Fruit fly (Drosophila melanogaster): ENCODE measurements around the gene noc.

noc gene

DNA sequence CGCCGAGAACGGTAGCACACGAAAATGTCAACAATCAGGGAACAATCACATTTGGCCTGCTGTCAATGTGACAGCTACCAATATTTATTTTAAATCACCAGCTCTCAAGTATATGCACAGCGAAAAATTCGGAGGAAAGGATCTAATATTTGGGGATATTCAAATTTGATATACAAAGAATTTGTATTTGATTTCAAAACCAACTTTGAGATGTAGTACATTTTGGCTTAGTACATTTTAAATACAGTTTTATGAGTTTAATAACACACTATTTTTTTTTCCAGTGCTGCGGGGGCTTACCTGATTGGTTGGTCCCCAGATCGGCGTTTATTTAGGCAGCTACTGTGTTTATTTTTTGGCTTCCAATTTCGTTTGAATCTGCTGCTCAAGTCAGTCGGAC is 29.6 kb upstream of the noc start (continued):
- peak; percentile 80 for TF ChIP-seq tin (GFP tag; optimal IDR thresholded peaks at IDR 0.05)
- TF ChIP-seq CG1529 (GFP tag; optimal IDR thresholded peaks at IDR 0.05), result peak; percentile 67
- TF ChIP-seq Adf1 (GFP tag; IDR thresholded peaks at IDR 0.05), result 0 out of 2 replicates have a peak, but pooled peaks have one; percentile 17
- TF ChIP-seq z (GFP tag; IDR thresholded peaks at IDR 0.05), result peak; percentile 49; the same call in 2 of the 3 replicates
- peak; percentile 58 for TF ChIP-seq CG9817 (tag; optimal IDR thresholded peaks at IDR 0.05)
- no peak for TF ChIP-seq mirr (GFP tag; optimal IDR thresholded peaks at IDR 0.05)
- no peak for TF ChIP-seq zen2 (GFP tag; IDR thresholded peaks at IDR 0.05; ENCODE audit: partially characterized antibody)
- TF ChIP-seq CG11247 (GFP tag; IDR thresholded peaks at IDR 0.05), result peak; percentile 57
- TF ChIP-seq CG6813 (GFP tag; optimal IDR thresholded peaks at IDR 0.05), result peak; percentile 73
- no peak for TF ChIP-seq CG6683 (GFP tag; optimal IDR thresholded peaks at IDR 0.05)
- peak; percentile 74; the same call in 1 of the 2 replicates for TF ChIP-seq Nf-YA (GFP tag; IDR thresholded peaks at IDR 0.05)
- peak; percentile 81 for TF ChIP-seq CoRest (tag; optimal IDR thresholded peaks at IDR 0.05)
- TF ChIP-seq Neu2 (GFP tag; optimal IDR thresholded peaks at IDR 0.05; ENCODE audit: borderline replicate concordance), result peak; percentile 72
- peak; percentile 33 for TF ChIP-seq Fer1 (GFP tag; optimal IDR thresholded peaks at IDR 0.05)
- peak; percentile 90 for TF ChIP-seq CG10979 (tag; optimal IDR thresholded peaks at IDR 0.05)
- TF ChIP-seq CG10462 (GFP tag; optimal IDR thresholded peaks at IDR 0.05), result peak; percentile 79
- peak; percentile 46; the same call in 2 of the 3 replicates for TF ChIP-seq Mrtf (GFP tag; IDR thresholded peaks at IDR 0.05)
- peak; percentile 72; the same call in 1 of the 3 replicates for TF ChIP-seq CG3726 (GFP tag; IDR thresholded peaks at IDR 0.05)
- TF ChIP-seq Med (GFP tag), result peak; percentile 96
- TF ChIP-seq dysf (GFP tag; IDR thresholded peaks at IDR 0.05), result peak; percentile 79
- TF ChIP-seq CG18476 (GFP tag; optimal IDR thresholded peaks at IDR 0.05), result peak; percentile 66
- TF ChIP-seq sc (optimal IDR thresholded peaks at IDR 0.05), result no peak
- TF ChIP-seq sc (GFP tag; optimal IDR thresholded peaks at IDR 0.05), result peak; percentile 76
- TF ChIP-seq CG4424 (GFP tag; optimal IDR thresholded peaks at IDR 0.05), result peak; percentile 75
- peak; percentile 55 for TF ChIP-seq CG9932 (GFP tag; IDR thresholded peaks at IDR 0.05)
- no peak for TF ChIP-seq CG16779 (GFP tag; IDR thresholded peaks at IDR 0.05)
- peak; percentile 91 to 92 for TF ChIP-seq chif (GFP tag; optimal IDR thresholded peaks at IDR 0.05)
- peak; percentile 81 for TF ChIP-seq HLH3B (GFP tag; IDR thresholded peaks at IDR 0.05)
- peak; percentile 83 for TF ChIP-seq row (GFP tag; IDR thresholded peaks at IDR 0.05)
- TF ChIP-seq Lim3 (GFP tag; IDR thresholded peaks at IDR 0.05), result no peak
- peak; percentile 83 for TF ChIP-seq Side (GFP tag; optimal IDR thresholded peaks at IDR 0.05)
- peak; percentile 36 for TF ChIP-seq stwl (tag; optimal IDR thresholded peaks at IDR 0.05)
- peak; percentile 89 for TF ChIP-seq CG17328 (GFP tag; IDR thresholded peaks at IDR 0.05)
- peak; percentile 48 for TF ChIP-seq CG12942 (GFP tag; optimal IDR thresholded peaks at IDR 0.05)
- peak; percentile 78 for TF ChIP-seq Ssrp (tag; optimal IDR thresholded peaks at IDR 0.05)
- peak; percentile 76 to 79 for TF ChIP-seq Hr51 (GFP tag; optimal IDR thresholded peaks at IDR 0.05)
- TF ChIP-seq Lhr (GFP tag; optimal IDR thresholded peaks at IDR 0.05), result peak; percentile 66
- TF ChIP-seq unc-4 (GFP tag; IDR thresholded peaks at IDR 0.05; ENCODE audit: partially characterized antibody), result no peak
- TF ChIP-seq Six4 (GFP tag; optimal IDR thresholded peaks at IDR 0.05), result peak; percentile 67
- TF ChIP-seq CG15011 (GFP tag; optimal IDR thresholded peaks at IDR 0.05), result peak; percentile 45
- TF ChIP-seq B-H1 (GFP tag; IDR thresholded peaks at IDR 0.05), result peak; percentile 44; the same call in 2 of the 3 replicates
- peak; percentile 75 for TF ChIP-seq CG12155 (GFP tag; optimal IDR thresholded peaks at IDR 0.05)
- TF ChIP-seq B-H2 (GFP tag; optimal IDR thresholded peaks at IDR 0.05), result no peak
- no peak for TF ChIP-seq chinmo (GFP tag; IDR thresholded peaks at IDR 0.05; ENCODE audit: partially characterized antibody)
- peak; percentile 24 for TF ChIP-seq CG12071 (GFP tag; optimal IDR thresholded peaks at IDR 0.05)
- no peak for TF ChIP-seq pan (optimal IDR thresholded peaks at IDR 0.05)
- peak in 1 of 2 experiments; percentile 87 for TF ChIP-seq pan (GFP tag; optimal IDR thresholded peaks at IDR 0.05 in 1 of 2, IDR thresholded peaks at IDR 0.05 in 1 of 2)
- peak; percentile 69 for TF ChIP-seq Bdp1 (GFP tag; optimal IDR thresholded peaks at IDR 0.05)
- peak; percentile 87 for TF ChIP-seq gcm (GFP tag; optimal IDR thresholded peaks at IDR 0.05)
- TF ChIP-seq CG9797 (GFP tag; optimal IDR thresholded peaks at IDR 0.05), result no peak
- no peak for TF ChIP-seq mld (GFP tag; IDR thresholded peaks at IDR 0.05; ENCODE audit: partially characterized antibody)

Measured in whole organism, embryonic.